Fruit fly (Drosophila melanogaster) whole organism, prepupa: ENCODE measurements around the gene CG14230.

Source experiments
- Blimp-1 ChIP-seq: fragments of 200-800 bp; sonication (Bioruptor generic); optimal IDR thresholded peaks from 3 replicates; lab custom pipeline; 2017; ENCODE audit warnings: missing biosample characterization, missing genetic modification characterization, mild to moderate bottlenecking, moderate library complexity, missing genetic modification reagents
- CG31627 ChIP-seq: fragments of 200-800 bp; sonication (Bioruptor generic); optimal IDR thresholded peaks from 3 replicates; lab custom pipeline; 2016; ENCODE audit warnings: missing biosample characterization, missing genetic modification characterization
- CG4318 ChIP-seq: fragments of 200-800 bp; sonication (Bioruptor generic); optimal IDR thresholded peaks from 3 replicates; lab custom pipeline; 2017; ENCODE audit warnings: missing biosample characterization, mild to moderate bottlenecking, missing genetic modification characterization
- CG6163 ChIP-seq: fragments of 200-800 bp; sonication (Bioruptor generic); IDR thresholded peaks from 3 replicates; pipeline ENCODE4 v1.3.6; 2022; ENCODE audit warnings: missing biosample characterization, missing genetic modification characterization
- CG6792 ChIP-seq: fragments of 200-800 bp; sonication (Bioruptor generic); optimal IDR thresholded peaks from 3 replicates; lab custom pipeline; 2016; ENCODE audit warnings: missing biosample characterization, missing genetic modification characterization
- CG6808 ChIP-seq: fragments of 200-800 bp; sonication (Bioruptor generic); optimal IDR thresholded peaks from 3 replicates; lab custom pipeline; 2017; ENCODE audit warnings: missing biosample characterization, missing genetic modification characterization, mild to moderate bottlenecking, moderate library complexity, missing genetic modification reagents
- CG6854 ChIP-seq: fragments of 200-800 bp; sonication (Bioruptor generic); optimal IDR thresholded peaks from 2 replicates; lab custom pipeline; 2017; ENCODE audit warnings: missing biosample characterization, mild to moderate bottlenecking, missing genetic modification characterization
- Gug ChIP-seq: fragments of 200-800 bp; sonication (Bioruptor generic); IDR thresholded peaks from 2 replicates; pipeline ENCODE4 v1.3.6; 2022; ENCODE audit warnings: missing biosample characterization, missing genetic modification characterization
- Hr39 ChIP-seq: fragments of 200-800 bp; sonication (Bioruptor generic); optimal IDR thresholded peaks from 2 replicates; lab custom pipeline; 2016; ENCODE audit warnings: missing biosample characterization, missing genetic modification characterization
- Hr4 ChIP-seq: fragments of 200-800 bp; sonication (Bioruptor generic); optimal IDR thresholded peaks from 3 replicates; lab custom pipeline; 2016; ENCODE audit warnings: missing biosample characterization, missing genetic modification characterization
- Sox14 ChIP-seq: fragments of 200-800 bp; sonication (Bioruptor generic); optimal IDR thresholded peaks from 3 replicates; lab custom pipeline; 2016; ENCODE audit warnings: missing biosample characterization, missing genetic modification characterization
- fd59A ChIP-seq: fragments of 200-800 bp; sonication (Bioruptor generic); optimal IDR thresholded peaks from 2 replicates; lab custom pipeline; 2017; ENCODE audit warnings: missing biosample characterization, mild to moderate bottlenecking, missing genetic modification characterization, missing genetic modification reagents
- net ChIP-seq: fragments of 200-800 bp; sonication (Bioruptor generic); optimal IDR thresholded peaks from 3 replicates; lab custom pipeline; 2016; ENCODE audit warnings: missing biosample characterization, missing genetic modification characterization

DNA sequence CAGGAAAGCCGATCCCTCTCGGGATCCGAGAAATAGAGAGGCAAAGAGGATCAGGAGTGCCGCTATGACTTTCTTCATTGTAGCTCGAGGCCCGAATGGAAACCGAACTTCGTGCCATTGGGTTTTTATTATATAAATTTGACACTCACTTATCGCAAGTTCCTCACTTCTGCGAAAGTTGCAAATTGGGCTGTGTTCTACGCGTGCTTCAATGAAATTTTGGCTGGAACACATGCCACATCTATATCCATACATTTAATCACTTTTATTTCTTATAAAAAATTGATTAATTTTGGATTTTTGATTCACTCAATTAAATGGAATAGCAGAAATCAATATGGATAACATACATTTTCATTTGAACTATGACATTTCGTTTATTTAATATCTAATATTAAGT is 15.1 kb upstream of the CG14230 start, which contains the start of gene CG14227:
- TF ChIP-seq CG31627 (GFP tag; lab: Kevin White, UChicago) (no peak), Hr39 (GFP tag; lab: Kevin White, UChicago) (no peak), CG6163 (GFP tag; lab: Robert Waterston, UW) (no peak), Hr4 (GFP tag; lab: Kevin White, UChicago) (no peak), CG4318 (GFP tag; lab: Kevin White, UChicago) (no peak), fd59A (GFP tag; lab: Kevin White, UChicago) (no peak), Gug (GFP tag; lab: Robert Waterston, UW) (no peak), Sox14 (GFP tag; lab: Kevin White, UChicago) (no peak), CG6854 (GFP tag; lab: Kevin White, UChicago) (no peak), CG6808 (GFP tag; lab: Kevin White, UChicago) (no peak), CG6792 (GFP tag; lab: Kevin White, UChicago) (no peak), Blimp-1 (no peak), net (GFP tag; lab: Kevin White, UChicago) (no peak)
